Worm (Caenorhabditis elegans): Measurements from ENCODE around the gene nhr-15.

nhr-15 gene

ce11 chrV:333713-334112, 21.2 kb downstream of the nhr-15 start (continued):
- TF ChIP-seq ZK337.2 (GFP tag; IDR thresholded peaks at IDR 0.05) = no peak
- TF ChIP-seq hlh-11 (tag; optimal IDR thresholded peaks at IDR 0.05) = peak; percentile 85
- peak; percentile 85 for TF ChIP-seq php-3 (GFP tag; IDR thresholded peaks at IDR 0.05)
- peak; percentile 71 for TF ChIP-seq nhr-48 (tag; optimal IDR thresholded peaks at IDR 0.05)
- TF ChIP-seq dmd-6 (GFP tag; IDR thresholded peaks at IDR 0.05) = peak; percentile 96
- no peak for TF ChIP-seq pha-4 (GFP tag; IDR thresholded peaks at IDR 0.05)
- TF ChIP-seq pha-4 (tag; optimal IDR thresholded peaks at IDR 0.05) = no peak
- no peak for TF ChIP-seq ceh-32 (tag; optimal IDR thresholded peaks at IDR 0.05; ENCODE audit: poor library complexity)
- TF ChIP-seq nhr-28 (tag; optimal IDR thresholded peaks at IDR 0.05) = peak; percentile 94
- TF ChIP-seq lsy-2 (tag; optimal IDR thresholded peaks at IDR 0.05) = no peak

ce11 chrV:336350-336749, 23.8 kb downstream of the nhr-15 start, which contains the start of gene dmd-8:
TSS of gene dmd-8 (minus strand) at chrV:336450.
- TF ChIP-seq mes-2 (tag; optimal IDR thresholded peaks at IDR 0.05; ENCODE audit: poor library complexity, severe bottlenecking) (no peak), ZK337.2 (GFP tag; IDR thresholded peaks at IDR 0.05) (no peak), T20F7.1 (GFP tag; optimal IDR thresholded peaks at IDR 0.05) (no peak), ztf-11 (tag; optimal IDR thresholded peaks at IDR 0.05) (no peak)

ce11 chrV:342346-342745, 29.8 kb downstream of the nhr-15 start:
- no peak for TF ChIP-seq snpc-1.2 (GFP tag; IDR thresholded peaks at IDR 0.05)
- no peak for TF ChIP-seq nhr-6 (tag; optimal IDR thresholded peaks at IDR 0.05)
- no peak for TF ChIP-seq T26A8.4 (GFP tag; IDR thresholded peaks at IDR 0.05)
- no peak for TF ChIP-seq lin-1 (GFP tag; IDR thresholded peaks at IDR 0.05)
- TF ChIP-seq nhr-77 (tag; optimal IDR thresholded peaks at IDR 0.05) = no peak
- TF ChIP-seq gei-8 (GFP tag; optimal IDR thresholded peaks at IDR 0.05) = no peak
- TF ChIP-seq snpc-4 (tag; optimal IDR thresholded peaks at IDR 0.05) = no peak
- peak; percentile 62; the same call in 1 of the 2 replicates for TF ChIP-seq set-16 (GFP tag; IDR thresholded peaks at IDR 0.05)
- no peak for TF ChIP-seq ctbp-1 (GFP tag; IDR thresholded peaks at IDR 0.05)
- no peak for TF ChIP-seq ceh-82 (tag; optimal IDR thresholded peaks at IDR 0.05)
- TF ChIP-seq sdz-12 (GFP tag; optimal IDR thresholded peaks at IDR 0.05) = no peak
- no peak for TF ChIP-seq ama-1 (optimal IDR thresholded peaks at IDR 0.05)
- no peak for TF ChIP-seq ceh-44 (GFP tag; IDR thresholded peaks at IDR 0.05)
- TF ChIP-seq lin-29 (GFP tag; IDR thresholded peaks at IDR 0.05) = no peak
- no peak for TF ChIP-seq unc-39 (tag; optimal IDR thresholded peaks at IDR 0.05)
- TF ChIP-seq dmd-6 (GFP tag; IDR thresholded peaks at IDR 0.05) = 0 out of 2 replicates have a peak, but pooled peaks have one; percentile 18

- TF ChIP-seq egl-27 (tag; optimal IDR thresholded peaks at IDR 0.05) = no peak
- TF ChIP-seq nhr-237 (tag; optimal IDR thresholded peaks at IDR 0.05) = no peak
- TF ChIP-seq ctbp-1 (GFP tag; IDR thresholded peaks at IDR 0.05) = no peak
- TF ChIP-seq mdt-29 (GFP tag; IDR thresholded peaks at IDR 0.05) = no peak
Measured at ce11 chrV:343128-343527, 30.6 kb downstream of the nhr-15 start, which contains the start of gene wago-10. TSS of gene wago-10 (plus strand) at chrV:343428.

ce11 chrV:343546-343945, 31.0 kb downstream of the nhr-15 start:
- TF ChIP-seq unc-62 (GFP tag; optimal IDR thresholded peaks at IDR 0.05 in 1 of 2) = peak in 1 of 2 experiments; percentile 92
- no peak for TF ChIP-seq unc-62 (tag; optimal IDR thresholded peaks at IDR 0.05)
- TF ChIP-seq lir-3 (tag; optimal IDR thresholded peaks at IDR 0.05) = no peak
- TF ChIP-seq daf-8 (GFP tag; IDR thresholded peaks at IDR 0.05) = no peak
- no peak for TF ChIP-seq tag-97 (GFP tag; IDR thresholded peaks at IDR 0.05)

Measured in whole organism, L4 larva.